Worm (Caenorhabditis elegans) whole organism, L1 larva: ENCODE data around the gene F47B8.2.

ENCODE experiments used
- C16A3.4 ChIP-seq: fragments of 150-350 bp; optimal IDR thresholded peaks from 2 replicates; lab custom pipeline; 2014; ENCODE audit warnings: missing biosample characterization, missing genetic modification characterization
- aha-1 ChIP-seq: fragments of 150-350 bp; optimal IDR thresholded peaks from 2 replicates; lab custom pipeline; 2014; ENCODE audit warnings: missing biosample characterization, missing genetic modification characterization
- aly-2 ChIP-seq: fragments of 150-350 bp; optimal IDR thresholded peaks from 2 replicates; lab custom pipeline; 2014; ENCODE audit warnings: missing biosample characterization, missing genetic modification characterization
- ama-1 ChIP-seq: fragments of 150-350 bp; optimal IDR thresholded peaks from 2 replicates; lab custom pipeline; 2014
- blmp-1 ChIP-seq: fragments of 150-350 bp; optimal IDR thresholded peaks from 2 replicates; lab custom pipeline; 2014; ENCODE audit warnings: missing biosample characterization, missing genetic modification characterization
- ceh-8 ChIP-seq: fragments of 200-800 bp; sonication (Bioruptor generic); optimal IDR thresholded peaks from 2 replicates; lab custom pipeline; 2018; ENCODE audit warnings: mild to moderate bottlenecking, missing genetic modification characterization, moderate library complexity, missing compliant biosample characterization
- dsc-1 ChIP-seq: sonication (generic microtip); optimal IDR thresholded peaks from 2 replicates; lab custom pipeline; 2016; ENCODE audit warnings: mild to moderate bottlenecking, missing genetic modification characterization, missing compliant biosample characterization
- efl-1 ChIP-seq, 4 experiments: fragments of 150-350 bp; optimal IDR thresholded peaks in 3 of 4; peaks in 1 of 4; 1 replicate in 1 of 4; 2 replicates in 3 of 4; lab custom pipeline; 2014; ENCODE audit warnings: missing biosample characterization in 2 of 4, missing genetic modification characterization in 2 of 4, missing genetic modification reagents in 2 of 4
- efl-3 ChIP-seq: fragments of 200-800 bp; sonication (Bioruptor generic); optimal IDR thresholded peaks from 2 replicates; lab custom pipeline; 2018; ENCODE audit warnings: mild to moderate bottlenecking, missing genetic modification characterization, missing compliant biosample characterization
- egl-27 ChIP-seq, 2 experiments: fragments of 150-350 bp in 1 of 2; sonication (generic microtip); optimal IDR thresholded peaks; 3 replicates each; lab custom pipeline; 2017 to 2018; ENCODE audit warnings: missing biosample characterization in 2 of 2, missing genetic modification characterization in 2 of 2, missing genetic modification reagents in 2 of 2
- fkh-4 ChIP-seq: sonication (generic microtip); optimal IDR thresholded peaks from 2 replicates; lab custom pipeline; 2016; ENCODE audit warnings: missing compliant biosample characterization, missing genetic modification characterization, borderline replicate concordance
- grh-1 ChIP-seq: fragments of 200-800 bp; sonication (Bioruptor generic); IDR thresholded peaks from 2 replicates; pipeline ENCODE4 v1.3.6; 2022; ENCODE audit warnings: missing genetic modification reagents, missing genetic modification characterization, missing compliant biosample characterization
- hlh-17 ChIP-seq: fragments of 200-800 bp; sonication (Bioruptor generic); optimal IDR thresholded peaks from 2 replicates; lab custom pipeline; 2018; ENCODE audit warnings: missing genetic modification characterization, mild to moderate bottlenecking, missing compliant biosample characterization, moderate library complexity, borderline replicate concordance
- hlh-4 ChIP-seq: sonication (generic microtip); optimal IDR thresholded peaks from 2 replicates; lab custom pipeline; 2016; ENCODE audit warnings: mild to moderate bottlenecking, missing genetic modification characterization, missing compliant biosample characterization
- hpl-2 ChIP-seq: fragments of 150-350 bp; optimal IDR thresholded peaks from 2 replicates; lab custom pipeline; 2014; ENCODE audit warnings: missing biosample characterization, missing genetic modification reagents, missing genetic modification characterization
- irx-1 ChIP-seq: sonication (generic microtip); optimal IDR thresholded peaks from 2 replicates; lab custom pipeline; 2016; ENCODE audit warnings: missing genetic modification characterization, missing compliant biosample characterization
- isw-1 ChIP-seq: fragments of 200-800 bp; sonication (Bioruptor generic); IDR thresholded peaks from 2 replicates; pipeline ENCODE4 v1.3.6; 2022; ENCODE audit warnings: missing genetic modification characterization, missing compliant biosample characterization
- jun-1 ChIP-seq: fragments of 150-350 bp; optimal IDR thresholded peaks from 2 replicates; lab custom pipeline; 2014; ENCODE audit warnings: missing biosample characterization, missing genetic modification reagents, missing genetic modification characterization
- lin-15B ChIP-seq: fragments of 150-350 bp; sonication (generic microtip); optimal IDR thresholded peaks from 3 replicates; lab custom pipeline; 2014; ENCODE audit warnings: missing biosample characterization, missing genetic modification characterization
- lin-35 ChIP-seq, 2 experiments: fragments of 150-350 bp; optimal IDR thresholded peaks; 2 replicates each; lab custom pipeline; 2014; ENCODE audit warnings: missing biosample characterization in 2 of 2, missing genetic modification characterization in 2 of 2, missing genetic modification reagents in 2 of 2
- lin-39 ChIP-seq: fragments of 150-350 bp; optimal IDR thresholded peaks from 2 replicates; lab custom pipeline; 2014; ENCODE audit warnings: missing biosample characterization, missing genetic modification reagents, missing genetic modification characterization
- lir-3 ChIP-seq: sonication (generic microtip); optimal IDR thresholded peaks from 2 replicates; lab custom pipeline; 2016; ENCODE audit warnings: mild to moderate bottlenecking, missing genetic modification characterization, moderate library complexity, missing compliant biosample characterization; ENCODE audit not compliant: poor library complexity
- lsy-2 ChIP-seq, 2 experiments: fragments of 150-350 bp; optimal IDR thresholded peaks; 2 replicates each; lab custom pipeline; 2014; ENCODE audit warnings: missing biosample characterization in 2 of 2, missing genetic modification characterization in 2 of 2
- mdl-1 ChIP-seq, 2 experiments: fragments of 150-350 bp; optimal IDR thresholded peaks; 2 replicates each; lab custom pipeline; 2014 to 2017; ENCODE audit warnings: missing biosample characterization in 2 of 2, missing genetic modification characterization in 2 of 2, inconsistent platforms in 1 of 2
- mef-2 ChIP-seq: fragments of 150-350 bp; optimal IDR thresholded peaks from 2 replicates; lab custom pipeline; 2014; ENCODE audit warnings: missing biosample characterization, missing genetic modification characterization
- mep-1 ChIP-seq: fragments of 150-350 bp; optimal IDR thresholded peaks from 2 replicates; lab custom pipeline; 2014; ENCODE audit warnings: missing biosample characterization, missing genetic modification characterization
- nhr-19 ChIP-seq: fragments of 200-800 bp; sonication (Bioruptor generic); conservative IDR thresholded peaks from 2 replicates; pipeline ENCODE4 v1.3.6; 2022; ENCODE audit warnings: missing genetic modification characterization, missing compliant biosample characterization
- nhr-237 ChIP-seq: fragments of 150-350 bp; optimal IDR thresholded peaks from 2 replicates; lab custom pipeline; 2014; ENCODE audit warnings: missing biosample characterization, missing genetic modification characterization
- nhr-47 ChIP-seq: sonication (generic microtip); optimal IDR thresholded peaks from 2 replicates; lab custom pipeline; 2016; ENCODE audit warnings: mild to moderate bottlenecking, missing genetic modification characterization, moderate library complexity, missing compliant biosample characterization
- nhr-77 ChIP-seq: fragments of 150-350 bp; optimal IDR thresholded peaks from 2 replicates; lab custom pipeline; 2014; ENCODE audit warnings: missing biosample characterization, missing genetic modification characterization
- nhr-90 ChIP-seq: sonication (generic microtip); optimal IDR thresholded peaks from 2 replicates; lab custom pipeline; 2016; ENCODE audit warnings: mild to moderate bottlenecking, missing genetic modification characterization, missing compliant biosample characterization; ENCODE audit not compliant: poor library complexity
- pag-3 ChIP-seq: sonication (generic microtip); optimal IDR thresholded peaks from 2 replicates; lab custom pipeline; 2017; ENCODE audit warnings: missing genetic modification characterization, mild to moderate bottlenecking, missing compliant biosample characterization, antibody characterized with exemption, borderline replicate concordance; ENCODE audit not compliant: insufficient read depth
- pqm-1 ChIP-seq: sonication (generic microtip); optimal IDR thresholded peaks from 3 replicates; lab custom pipeline; 2017; ENCODE audit warnings: missing biosample characterization, missing genetic modification characterization
- rnt-1 ChIP-seq: sonication (generic microtip); optimal IDR thresholded peaks from 2 replicates; lab custom pipeline; 2016; ENCODE audit warnings: mild to moderate bottlenecking, missing genetic modification characterization, moderate library complexity, missing compliant biosample characterization
- snu-23 ChIP-seq: sonication (generic microtip); optimal IDR thresholded peaks from 2 replicates; lab custom pipeline; 2016; ENCODE audit warnings: missing genetic modification characterization, missing compliant biosample characterization
- sox-4 ChIP-seq: sonication (generic microtip); optimal IDR thresholded peaks from 2 replicates; lab custom pipeline; 2016; ENCODE audit warnings: missing genetic modification characterization, missing compliant biosample characterization
- swsn-7 ChIP-seq: sonication (generic microtip); optimal IDR thresholded peaks from 2 replicates; lab custom pipeline; 2016; ENCODE audit warnings: missing genetic modification characterization, missing compliant biosample characterization
- tbx-2 ChIP-seq: sonication (generic microtip); optimal IDR thresholded peaks from 2 replicates; lab custom pipeline; 2016; ENCODE audit warnings: missing genetic modification characterization, missing compliant biosample characterization
- unc-30 ChIP-seq: sonication (generic microtip); optimal IDR thresholded peaks from 2 replicates; lab custom pipeline; 2017; ENCODE audit warnings: missing biosample characterization, missing genetic modification characterization
- unc-86 ChIP-seq: sonication (generic microtip); optimal IDR thresholded peaks from 2 replicates; lab custom pipeline; 2016; ENCODE audit warnings: missing genetic modification characterization, missing compliant biosample characterization
- unc-98 ChIP-seq: fragments of 200-800 bp; sonication (Bioruptor generic); IDR thresholded peaks from 2 replicates; pipeline ENCODE4 v1.3.6; 2022; ENCODE audit warnings: missing genetic modification characterization, missing compliant biosample characterization
- xbp-1 ChIP-seq: sonication (generic microtip); optimal IDR thresholded peaks from 2 replicates; lab custom pipeline; 2016; ENCODE audit warnings: missing genetic modification characterization, missing compliant biosample characterization
- zip-4 ChIP-seq: fragments of 200-800 bp; sonication (Bioruptor generic); optimal IDR thresholded peaks from 2 replicates; lab custom pipeline; 2018; ENCODE audit warnings: mild to moderate bottlenecking, missing genetic modification characterization, moderate library complexity, missing compliant biosample characterization
- ztf-11 ChIP-seq, 2 experiments: sonication (generic microtip); optimal IDR thresholded peaks; 2 replicates each; lab custom pipeline; 2016 to 2017; ENCODE audit warnings: missing genetic modification characterization in 2 of 2, missing biosample characterization in 1 of 2, missing compliant biosample characterization in 1 of 2
- ztf-4 ChIP-seq: fragments of 150-350 bp; optimal IDR thresholded peaks from 2 replicates; lab custom pipeline; 2014; ENCODE audit warnings: missing biosample characterization, missing genetic modification characterization

F47B8.2 gene

DNA sequence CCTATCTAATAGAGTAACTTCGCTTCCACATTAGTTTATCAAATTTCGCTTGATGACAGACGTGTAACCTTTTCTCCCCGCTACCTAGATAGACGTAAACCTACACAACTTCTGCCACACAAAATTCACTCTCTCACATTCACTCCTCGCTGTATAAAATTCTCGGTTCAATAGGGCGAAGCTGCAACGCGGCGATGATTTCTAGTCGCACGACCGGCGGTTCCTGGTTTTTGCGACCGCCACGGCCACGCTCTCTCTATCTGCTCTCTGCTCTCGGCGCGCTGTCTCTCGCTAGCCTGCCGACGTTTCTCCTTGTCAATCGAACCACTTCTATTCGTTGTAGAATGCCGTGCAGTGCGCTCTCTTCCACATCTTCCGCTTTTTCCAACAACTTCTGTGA is 34.5 kb upstream of the F47B8.2 start (continued):
- peak; percentile 38 for TF ChIP-seq hpl-2
- TF ChIP-seq mdl-1 (tag; optimal IDR thresholded peaks at IDR 0.05; lab: Kevin White, UChicago), result peak in 1 of 2 experiments; percentile 64

- TF ChIP-seq lin-35 (GFP tag; optimal IDR thresholded peaks at IDR 0.05; lab: Kevin White, UChicago), result peak in 1 of 2 experiments; percentile 35
- TF ChIP-seq mef-2 (tag; lab: Kevin White, UChicago), result no peak
- TF ChIP-seq rnt-1 (tag; lab: Kevin White, UChicago), result no peak
- TF ChIP-seq blmp-1 (tag; lab: Kevin White, UChicago), result peak; percentile 44
- TF ChIP-seq nhr-47 (tag; lab: Kevin White, UChicago), result no peak
- no peak for TF ChIP-seq unc-30 (tag; lab: Kevin White, UChicago)
- TF ChIP-seq ztf-4 (tag; lab: Kevin White, UChicago), result no peak
- TF ChIP-seq hlh-4 (tag; lab: Kevin White, UChicago), result no peak
- no peak for TF ChIP-seq unc-98 (GFP tag; lab: Robert Waterston, UW)
- no peak for TF ChIP-seq grh-1 (GFP tag; lab: Robert Waterston, UW)
- TF ChIP-seq, all 84 proteins: peak for 2
Observed at ce11 chrV:14350498-14350897, 34.1 kb upstream of the F47B8.2 start.

DNA sequence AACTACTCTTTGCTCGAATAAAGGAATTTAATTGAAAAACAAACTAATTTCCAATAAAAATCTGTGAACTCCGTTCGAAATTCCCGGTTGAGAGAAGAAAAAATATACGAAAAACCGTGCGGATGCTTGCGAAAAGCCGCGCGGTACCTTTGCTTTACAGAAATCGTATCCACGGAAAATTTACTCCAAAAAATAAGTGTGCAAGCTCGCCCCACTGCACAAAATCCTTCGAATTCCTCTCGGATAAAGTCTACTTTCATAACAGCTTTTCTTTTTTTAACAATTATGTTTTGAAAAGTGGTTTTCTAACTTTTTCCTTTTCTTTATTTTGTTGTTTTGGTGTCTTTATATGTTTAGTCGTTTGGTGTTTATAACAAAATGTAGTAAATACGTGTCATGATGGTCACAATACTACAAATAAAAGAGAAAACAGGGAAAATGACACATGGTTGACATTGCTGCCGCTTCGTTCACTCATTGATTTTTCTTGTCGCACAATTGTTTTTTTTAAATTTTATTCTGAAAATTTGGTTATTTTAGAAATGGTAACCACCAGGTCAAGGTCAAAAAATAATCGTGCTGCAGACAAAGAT is 30.9 kb upstream of the F47B8.2 start, which contains the start of gene cept-2:
Gene cept-2 (plus strand): TSS at position 533 of the 593 bp plus-strand sequence.
- TF ChIP-seq ztf-4 (tag; lab: Kevin White, UChicago), result peak; percentile 85
- peak in 1 of 2 experiments; percentile 91 for TF ChIP-seq ztf-11 (tag; optimal IDR thresholded peaks at IDR 0.05; lab: Kevin White, UChicago)
- TF ChIP-seq mef-2 (tag; lab: Kevin White, UChicago), result peak; percentile 37
- peak; percentile 31 for TF ChIP-seq efl-3 (GFP tag; lab: Kevin White, UChicago)
- TF ChIP-seq unc-86 (tag; lab: Kevin White, UChicago), result peak; percentile 92
- TF ChIP-seq isw-1, result peak; percentile 92
- TF ChIP-seq efl-1 (optimal IDR thresholded peaks at IDR 0.05; lab: Kevin White, UChicago), result peak; percentile 91 to 93
- TF ChIP-seq efl-1 (GFP tag; optimal IDR thresholded peaks at IDR 0.05 in 1 of 2; lab: Kevin White, UChicago), result peak; percentile 85 to 98
- TF ChIP-seq tbx-2 (tag; lab: Kevin White, UChicago), result peak; percentile 94
- TF ChIP-seq nhr-90 (tag; lab: Kevin White, UChicago), result peak; percentile 91
- peak; percentile 52 for TF ChIP-seq ama-1 (lab: Kevin White, UChicago)
- peak; percentile 98 for TF ChIP-seq rnt-1 (tag; lab: Kevin White, UChicago)
- peak; percentile 78 for TF ChIP-seq aly-2 (tag; lab: Kevin White, UChicago)
- TF ChIP-seq snu-23, result peak; percentile 97
- peak; percentile 70 for TF ChIP-seq lin-39 (tag; lab: Kevin White, UChicago)
- peak; percentile 98 for TF ChIP-seq C16A3.4 (tag; lab: Kevin White, UChicago)
- peak; percentile 93 for TF ChIP-seq lir-3 (tag; lab: Kevin White, UChicago)
- peak; percentile 95 for TF ChIP-seq swsn-7 (tag; lab: Kevin White, UChicago)
- peak; percentile 83 for TF ChIP-seq grh-1 (GFP tag; lab: Robert Waterston, UW)
- peak; percentile 67 for TF ChIP-seq lin-15B (tag; lab: Kevin White, UChicago)
- peak; percentile 93 to 96 for TF ChIP-seq lsy-2 (tag; optimal IDR thresholded peaks at IDR 0.05; lab: Kevin White, UChicago)
- TF ChIP-seq mdl-1 (tag; optimal IDR thresholded peaks at IDR 0.05; lab: Kevin White, UChicago), result peak in 1 of 2 experiments; percentile 82
- TF ChIP-seq mep-1 (tag; lab: Kevin White, UChicago), result peak; percentile 94
- peak; percentile 96 for TF ChIP-seq nhr-19 (GFP tag; lab: Robert Waterston, UW)
- no peak for TF ChIP-seq pqm-1 (tag; lab: Kevin White, UChicago)
- no peak for TF ChIP-seq hlh-17 (GFP tag; lab: Kevin White, UChicago)
- peak; percentile 82 for TF ChIP-seq pag-3 (tag; lab: Kevin White, UChicago)
- TF ChIP-seq nhr-77 (tag; lab: Kevin White, UChicago), result peak; percentile 92
- peak; percentile 66 for TF ChIP-seq zip-4 (GFP tag; lab: Kevin White, UChicago)
- TF ChIP-seq fkh-4 (tag; lab: Kevin White, UChicago), result peak; percentile 85
- TF ChIP-seq ceh-8 (GFP tag; lab: Kevin White, UChicago), result peak; percentile 84
- peak; percentile 91 for TF ChIP-seq blmp-1 (tag; lab: Kevin White, UChicago)
- peak; percentile 84 for TF ChIP-seq jun-1 (tag; lab: Kevin White, UChicago)
- TF ChIP-seq unc-98 (GFP tag; lab: Robert Waterston, UW), result peak; percentile 44; the same call in 1 of the 2 replicates
- TF ChIP-seq aha-1, result peak; percentile 9
- peak; percentile 89 for TF ChIP-seq sox-4 (tag; lab: Kevin White, UChicago)
- TF ChIP-seq xbp-1 (tag; lab: Kevin White, UChicago), result peak; percentile 93
- peak in 1 of 2 experiments; percentile 56 for TF ChIP-seq egl-27 (tag; optimal IDR thresholded peaks at IDR 0.05; lab: Kevin White, UChicago)
- TF ChIP-seq dsc-1, result peak; percentile 94
- TF ChIP-seq irx-1 (tag; lab: Kevin White, UChicago), result peak; percentile 82
- TF ChIP-seq lin-35 (GFP tag; optimal IDR thresholded peaks at IDR 0.05; lab: Kevin White, UChicago), result peak; percentile 87 to 88
- TF ChIP-seq nhr-237 (tag; lab: Kevin White, UChicago), result peak; percentile 60
